In the genomic region with DNA sequence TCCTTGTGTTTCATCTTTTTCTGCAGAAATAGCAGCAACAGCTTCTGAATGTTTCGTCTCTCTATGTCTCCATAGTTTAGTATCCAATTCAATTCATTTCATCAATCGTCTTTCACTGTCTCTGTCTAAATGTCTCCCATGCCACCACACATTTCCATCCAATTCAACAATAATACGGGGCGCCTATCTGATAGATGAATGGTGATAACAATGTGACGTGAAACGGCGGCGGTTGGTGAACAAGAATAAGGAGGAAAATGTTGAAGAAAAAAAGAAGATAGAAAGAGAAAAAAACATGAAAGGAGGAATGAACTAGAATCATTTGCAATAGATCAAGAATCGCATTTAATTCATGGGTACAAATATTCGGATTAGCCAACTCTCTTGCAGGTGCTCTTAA, we compare ENCODE assay signal across 3 worm cellular contexts.
TF ChIP-seq lines count a peak whose summit lies in the region.

No protein-coding gene starts in this region.

TF ChIP-seq in whole organism, L1 larva, 84 proteins besides CTCF, POLR2A, EP300 and RAD21 (continued from another document and continues in another):
- TF ChIP-seq unc-30 (tag; optimal IDR thresholded peaks at IDR 0.05; lab: Kevin White, UChicago) (no peak), aly-2 (tag; optimal IDR thresholded peaks at IDR 0.05; lab: Kevin White, UChicago) (no peak), nhr-28 (tag; optimal IDR thresholded peaks at IDR 0.05; lab: Kevin White, UChicago) (no peak), snu-23 (GFP tag; optimal IDR thresholded peaks at IDR 0.05; lab: Kevin White, UChicago) (peak; percentile 69), pag-3 (tag; optimal IDR thresholded peaks at IDR 0.05; lab: Kevin White, UChicago; ENCODE audit: borderline replicate concordance, insufficient read depth) (peak; percentile 80), elt-2 (tag; optimal IDR thresholded peaks at IDR 0.05; lab: Kevin White, UChicago) (peak; percentile 72), tbx-2 (tag; optimal IDR thresholded peaks at IDR 0.05; lab: Kevin White, UChicago) (peak; percentile 36), nhr-19 (GFP tag; conservative IDR thresholded peaks at IDR 0.05; lab: Robert Waterston, UW) (peak; percentile 42), skn-1 (tag; optimal IDR thresholded peaks at IDR 0.05; lab: Kevin White, UChicago) (no peak), dsc-1 (tag; optimal IDR thresholded peaks at IDR 0.05; lab: Kevin White, UChicago) (peak; percentile 3), xbp-1 (tag; optimal IDR thresholded peaks at IDR 0.05; lab: Kevin White, UChicago) (no peak), nhr-11 (tag; optimal IDR thresholded peaks at IDR 0.05; lab: Kevin White, UChicago) (peak; percentile 14), grh-1 (GFP tag; IDR thresholded peaks at IDR 0.05; lab: Robert Waterston, UW) (no peak), isw-1 (GFP tag; IDR thresholded peaks at IDR 0.05; lab: Robert Waterston, UW) (no peak), unc-130 (tag; optimal IDR thresholded peaks at IDR 0.05; lab: Kevin White, UChicago) (peak; percentile 28), unc-62 (GFP tag; optimal IDR thresholded peaks at IDR 0.05; lab: Kevin White, UChicago) (no peak), ceh-8 (GFP tag; optimal IDR thresholded peaks at IDR 0.05; lab: Kevin White, UChicago) (no peak), nhr-12 (tag; optimal IDR thresholded peaks at IDR 0.05; lab: Kevin White, UChicago) (no peak), hpl-2 (GFP tag; optimal IDR thresholded peaks at IDR 0.05; lab: Kevin White, UChicago) (no peak), dpl-1 (GFP tag; optimal IDR thresholded peaks at IDR 0.05; lab: Kevin White, UChicago) (peak in 2 of 3 experiments; percentile 7 to 10), Y116A8C.19 (tag; optimal IDR thresholded peaks at IDR 0.05; lab: Kevin White, UChicago; ENCODE audit: borderline replicate concordance) (no peak), nhr-76 (tag; optimal IDR thresholded peaks at IDR 0.05; lab: Kevin White, UChicago) (no peak), lir-3 (tag; optimal IDR thresholded peaks at IDR 0.05; lab: Kevin White, UChicago; ENCODE audit: poor library complexity) (no peak), efl-1 (optimal IDR thresholded peaks at IDR 0.05; lab: Kevin White, UChicago) (peak; percentile 15 to 23), efl-1 (GFP tag; optimal IDR thresholded peaks at IDR 0.05 in 1 of 2; lab: Kevin White, UChicago) (no peak), ceh-88 (GFP tag; IDR thresholded peaks at IDR 0.05; lab: Robert Waterston, UW) (no peak), alr-1 (tag; optimal IDR thresholded peaks at IDR 0.05; lab: Kevin White, UChicago; ENCODE audit: borderline replicate concordance) (no peak), ceh-90 (tag; optimal IDR thresholded peaks at IDR 0.05; lab: Kevin White, UChicago) (no peak), jun-1 (tag; optimal IDR thresholded peaks at IDR 0.05; lab: Kevin White, UChicago) (peak; percentile 0), ets-5 (GFP tag; IDR thresholded peaks at IDR 0.05; lab: Robert Waterston, UW) (no peak), blmp-1 (tag; optimal IDR thresholded peaks at IDR 0.05; lab: Kevin White, UChicago) (peak; percentile 94), nhr-47 (tag; optimal IDR thresholded peaks at IDR 0.05; lab: Kevin White, UChicago) (no peak), ama-1 (optimal IDR thresholded peaks at IDR 0.05; lab: Kevin White, UChicago) (no peak), fkh-10 (GFP tag; optimal IDR thresholded peaks at IDR 0.05; lab: Kevin White, UChicago) (no peak), pqm-1 (tag; optimal IDR thresholded peaks at IDR 0.05; lab: Kevin White, UChicago) (no peak), F16B12.6 (tag; optimal IDR thresholded peaks at IDR 0.05; lab: Kevin White, UChicago) (no peak), zag-1 (tag; optimal IDR thresholded peaks at IDR 0.05; lab: Kevin White, UChicago) (no peak), vab-15 (tag; optimal IDR thresholded peaks at IDR 0.05; lab: Kevin White, UChicago) (no peak), C04F5.9 (tag; optimal IDR thresholded peaks at IDR 0.05; lab: Kevin White, UChicago) (no peak), fos-1 (tag; optimal IDR thresholded peaks at IDR 0.05; lab: Kevin White, UChicago) (peak; percentile 31), mef-2 (tag; optimal IDR thresholded peaks at IDR 0.05; lab: Kevin White, UChicago) (no peak), unc-98 (GFP tag; IDR thresholded peaks at IDR 0.05; lab: Robert Waterston, UW) (no peak), C16A3.4 (tag; optimal IDR thresholded peaks at IDR 0.05; lab: Kevin White, UChicago) (peak; percentile 41)

TF ChIP-seq in whole organism, L2 larva, 48 proteins besides CTCF, POLR2A, EP300 and RAD21 (continued from another document):
- no peak for TF ChIP-seq mbf-1 (tag; optimal IDR thresholded peaks at IDR 0.05; lab: Kevin White, UChicago)
- no peak for TF ChIP-seq nhr-237 (tag; optimal IDR thresholded peaks at IDR 0.05; lab: Kevin White, UChicago)
- TF ChIP-seq F13H6.1 (tag; optimal IDR thresholded peaks at IDR 0.05; lab: Kevin White, UChicago): peak; percentile 67
- TF ChIP-seq nhr-21 (tag; optimal IDR thresholded peaks at IDR 0.05; lab: Kevin White, UChicago): peak; percentile 81
- no peak for TF ChIP-seq skn-1 (tag; optimal IDR thresholded peaks at IDR 0.05; lab: Kevin White, UChicago)
- TF ChIP-seq ceh-82 (tag; optimal IDR thresholded peaks at IDR 0.05; lab: Kevin White, UChicago): no peak
- no peak for TF ChIP-seq aly-2 (tag; optimal IDR thresholded peaks at IDR 0.05; lab: Kevin White, UChicago)
- TF ChIP-seq C34F6.9 (tag; optimal IDR thresholded peaks at IDR 0.05; lab: Kevin White, UChicago): no peak
- no peak for TF ChIP-seq ztf-1 (GFP tag; conservative IDR thresholded peaks at IDR 0.05; lab: Robert Waterston, UW)
- TF ChIP-seq nhr-11 (tag; optimal IDR thresholded peaks at IDR 0.05; lab: Kevin White, UChicago): no peak
TF ChIP-seq in whole organism, L2 larva: peak in this region for 22.

TF ChIP-seq in whole organism, L3 larva, 47 proteins besides CTCF, POLR2A, EP300 and RAD21 (continued from another document):
- TF ChIP-seq nhr-12 (tag; optimal IDR thresholded peaks at IDR 0.05; lab: Kevin White, UChicago): no peak
- TF ChIP-seq nhr-237 (tag; optimal IDR thresholded peaks at IDR 0.05; lab: Kevin White, UChicago): no peak
- no peak for TF ChIP-seq daf-12 (tag; optimal IDR thresholded peaks at IDR 0.05; lab: Kevin White, UChicago)
- TF ChIP-seq unc-62 (GFP tag; optimal IDR thresholded peaks at IDR 0.05; lab: Kevin White, UChicago): peak; percentile 89
- no peak for TF ChIP-seq ceh-28 (tag; optimal IDR thresholded peaks at IDR 0.05; lab: Kevin White, UChicago)
- TF ChIP-seq ztf-4 (tag; optimal IDR thresholded peaks at IDR 0.05; lab: Kevin White, UChicago): no peak
TF ChIP-seq in whole organism, L3 larva: peak in this region for 16.
